Worm (Caenorhabditis elegans): ENCODE data around the gene let-756.

Gene let-756

DNA sequence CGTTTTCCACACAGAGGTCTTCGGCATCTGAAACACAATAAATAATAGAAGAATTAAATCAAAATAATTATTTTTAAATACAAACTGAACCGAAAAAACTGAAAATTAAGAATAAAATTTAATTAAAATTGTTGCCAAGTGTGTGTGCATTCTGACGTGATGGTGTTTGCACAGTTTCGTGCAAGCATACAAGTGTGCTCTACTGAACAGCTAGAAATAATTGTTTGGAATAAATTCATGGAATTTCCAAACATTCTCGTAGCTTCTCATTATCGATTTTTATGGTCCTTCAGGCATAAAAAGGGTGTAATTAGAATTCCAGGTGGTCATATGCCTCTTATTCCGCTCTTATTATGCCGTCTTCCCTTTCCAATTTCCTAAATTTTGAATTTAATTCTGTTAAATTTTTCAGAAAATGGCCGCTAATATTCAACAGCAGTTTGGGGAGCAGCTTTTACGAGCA, 24.9 kb downstream of the let-756 start, which contains the start of the genes mrps-17 and txdc-9:
Gene mrps-17, minus strand, starts transcription at position 33 of the 463 bp plus-strand sequence.
Gene txdc-9, plus strand, starts transcription at position 413 of the 463 bp plus-strand sequence.
- TF ChIP-seq flt-1 (GFP tag; IDR thresholded peaks at IDR 0.05) (peak; percentile 68; the same call in 1 of the 2 replicates), med-1 (GFP tag; optimal IDR thresholded peaks at IDR 0.05; ENCODE audit: insufficient read depth) (no peak)

- TF ChIP-seq cog-1 (tag; optimal IDR thresholded peaks at IDR 0.05), result no peak
- no peak for TF ChIP-seq klf-2 (GFP tag; conservative IDR thresholded peaks at IDR 0.05)
- no peak for TF ChIP-seq ztf-29 (GFP tag; IDR thresholded peaks at IDR 0.05)
- TF ChIP-seq ref-1 (GFP tag; conservative IDR thresholded peaks at IDR 0.05), result no peak
- TF ChIP-seq med-1 (GFP tag; optimal IDR thresholded peaks at IDR 0.05; ENCODE audit: insufficient read depth), result no peak
Observed at ce11 chrIII:6432939-6433338, 26.0 kb downstream of the let-756 start, which contains the start of gene vps-16. TSS of gene vps-16 (plus strand) at chrIII:6433239.

- no peak for TF ChIP-seq ref-1 (GFP tag; conservative IDR thresholded peaks at IDR 0.05)
Observed at ce11 chrIII:6436308-6436707, 29.4 kb downstream of the let-756 start, which contains the start of gene C05D11.1. TSS of gene C05D11.1 (plus strand) at chrIII:6436608.

- TF ChIP-seq med-1 (GFP tag; optimal IDR thresholded peaks at IDR 0.05; ENCODE audit: insufficient read depth) (no peak), ztf-23 (GFP tag; IDR thresholded peaks at IDR 0.05) (no peak), ztf-29 (GFP tag; IDR thresholded peaks at IDR 0.05) (no peak), tab-1 (GFP tag; IDR thresholded peaks at IDR 0.05) (no peak)
Observed at ce11 chrIII:6439854-6440253, 32.9 kb downstream of the let-756 start.

ce11 chrIII:6442305-6443125, 35.6 kb downstream of the let-756 start, which contains the start of gene mel-32:
TSS of gene mel-32 (minus strand) at chrIII:6443000.
- TF ChIP-seq ztf-23 (GFP tag; IDR thresholded peaks at IDR 0.05) (no peak), klf-2 (GFP tag; conservative IDR thresholded peaks at IDR 0.05) (no peak), T22C8.4 (GFP tag; IDR thresholded peaks at IDR 0.05) (no peak), cog-1 (tag; optimal IDR thresholded peaks at IDR 0.05) (no peak), ztf-29 (GFP tag; IDR thresholded peaks at IDR 0.05) (no peak), ref-1 (GFP tag; conservative IDR thresholded peaks at IDR 0.05) (no peak), med-1 (GFP tag; optimal IDR thresholded peaks at IDR 0.05; ENCODE audit: insufficient read depth) (no peak), tab-1 (GFP tag; IDR thresholded peaks at IDR 0.05) (no peak)

DNA sequence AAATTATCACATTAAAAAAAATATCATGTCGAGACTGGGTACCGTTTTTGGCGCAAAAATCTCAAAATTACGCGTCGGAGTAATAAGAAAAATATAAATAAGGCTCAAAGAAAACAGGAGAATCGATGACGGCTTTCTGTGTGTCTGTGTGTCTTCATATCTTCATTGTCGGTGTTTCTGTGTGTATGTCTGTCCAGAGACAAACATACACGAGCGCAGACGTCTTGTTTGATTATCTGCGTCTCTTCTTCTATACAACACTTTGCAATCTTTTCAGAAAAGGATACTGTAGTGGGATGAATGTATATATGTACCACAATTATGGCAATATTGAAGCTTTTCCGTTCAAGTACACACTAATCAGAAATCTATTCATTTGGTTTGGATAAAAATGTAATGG, 37.4 kb downstream of the let-756 start, which contains the start of gene C05D11.13:
Gene C05D11.13, minus strand, starts transcription at position 252 of the 400 bp plus-strand sequence.
- no peak for TF ChIP-seq T22C8.4 (GFP tag; IDR thresholded peaks at IDR 0.05)
- TF ChIP-seq cog-1 (tag; optimal IDR thresholded peaks at IDR 0.05), result no peak

- TF ChIP-seq tab-1 (GFP tag; IDR thresholded peaks at IDR 0.05) (no peak), T22C8.4 (GFP tag; IDR thresholded peaks at IDR 0.05) (no peak)
Observed at ce11 chrIII:6446807-6447206, 39.9 kb downstream of the let-756 start, which contains the start of gene let-721. TSS of gene let-721 (minus strand) at chrIII:6446907.

- no peak for TF ChIP-seq tab-1 (GFP tag; IDR thresholded peaks at IDR 0.05)
- TF ChIP-seq ztf-23 (GFP tag; IDR thresholded peaks at IDR 0.05), result 0 out of 2 replicates have a peak, but pooled peaks have one; percentile 13
- no peak for TF ChIP-seq flt-1 (GFP tag; IDR thresholded peaks at IDR 0.05)
- TF ChIP-seq ref-1 (GFP tag; conservative IDR thresholded peaks at IDR 0.05), result no peak
- TF ChIP-seq ztf-29 (GFP tag; IDR thresholded peaks at IDR 0.05), result no peak
- TF ChIP-seq klf-2 (GFP tag; conservative IDR thresholded peaks at IDR 0.05), result no peak
- no peak for TF ChIP-seq med-1 (GFP tag; optimal IDR thresholded peaks at IDR 0.05; ENCODE audit: insufficient read depth)
Observed at ce11 chrIII:6447521-6447920, 40.6 kb downstream of the let-756 start.

DNA sequence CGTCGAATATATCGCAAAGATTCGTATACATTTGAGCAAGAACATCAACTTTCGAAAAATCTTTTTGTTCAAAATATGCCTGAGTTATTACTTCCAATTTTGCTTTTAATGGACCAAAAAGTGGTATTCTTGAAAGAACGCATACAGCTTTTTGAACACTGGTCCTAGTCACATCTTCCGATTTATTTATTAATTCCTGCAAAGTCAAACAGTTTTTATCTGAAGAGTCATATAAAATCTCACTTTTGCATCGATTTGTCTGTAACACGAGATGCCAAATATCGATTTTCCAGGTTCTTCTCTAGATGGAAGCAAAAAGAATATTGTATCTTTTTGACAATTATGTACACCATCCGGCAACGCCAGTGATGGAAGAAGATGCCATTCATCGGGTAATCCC, 42.9 kb downstream of the let-756 start:
- TF ChIP-seq cog-1 (tag; optimal IDR thresholded peaks at IDR 0.05) (no peak), ztf-29 (GFP tag; IDR thresholded peaks at IDR 0.05) (no peak), tab-1 (GFP tag; IDR thresholded peaks at IDR 0.05) (no peak), T22C8.4 (GFP tag; IDR thresholded peaks at IDR 0.05) (no peak), med-1 (GFP tag; optimal IDR thresholded peaks at IDR 0.05; ENCODE audit: insufficient read depth) (no peak), flt-1 (GFP tag; IDR thresholded peaks at IDR 0.05) (no peak), ref-1 (GFP tag; conservative IDR thresholded peaks at IDR 0.05) (no peak), ztf-23 (GFP tag; IDR thresholded peaks at IDR 0.05) (no peak), klf-2 (GFP tag; conservative IDR thresholded peaks at IDR 0.05) (no peak)

DNA sequence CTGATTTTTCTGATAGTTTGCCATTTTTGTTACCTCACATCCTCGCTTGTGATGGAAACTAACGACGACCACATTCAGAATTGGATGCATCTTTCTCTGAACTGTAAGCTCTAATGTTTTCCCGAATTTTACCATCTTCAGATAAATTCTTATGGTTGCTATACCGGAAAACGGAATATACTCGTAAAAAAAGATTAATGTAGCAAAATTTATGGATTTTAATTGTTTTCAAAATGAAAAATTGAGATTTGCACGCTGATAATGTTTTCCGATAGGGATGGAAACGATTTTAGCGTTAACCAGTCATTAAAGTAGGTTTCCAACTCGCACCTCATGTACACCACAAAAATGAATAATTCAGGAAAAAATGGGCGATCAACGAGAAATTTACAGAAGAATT, 43.7 kb downstream of the let-756 start, which contains the start of gene T26A5.6:
Gene T26A5.6, minus strand, starts transcription at position 101 of the 400 bp plus-strand sequence.
- TF ChIP-seq T22C8.4 (GFP tag; IDR thresholded peaks at IDR 0.05) (no peak), klf-2 (GFP tag; conservative IDR thresholded peaks at IDR 0.05) (no peak), med-1 (GFP tag; optimal IDR thresholded peaks at IDR 0.05; ENCODE audit: insufficient read depth) (no peak), ztf-29 (GFP tag; IDR thresholded peaks at IDR 0.05) (no peak), tab-1 (GFP tag; IDR thresholded peaks at IDR 0.05) (no peak), ref-1 (GFP tag; conservative IDR thresholded peaks at IDR 0.05) (no peak), cog-1 (tag; optimal IDR thresholded peaks at IDR 0.05) (no peak), ztf-23 (GFP tag; IDR thresholded peaks at IDR 0.05) (no peak), flt-1 (GFP tag; IDR thresholded peaks at IDR 0.05) (no peak)

Data from whole organism, midembryonic.